Worm (Caenorhabditis elegans) whole organism, L2 larva: ENCODE results near the gene nas-24.

Experiments used
- nhr-25 ChIP-seq: fragments of 150-350 bp; sonication (generic microtip); optimal IDR thresholded peaks from 3 replicates; lab custom pipeline; 2014; ENCODE audit warnings: missing biosample characterization, missing genetic modification characterization
- ztf-1 ChIP-seq: fragments of 200-800 bp; sonication (Bioruptor generic); conservative IDR thresholded peaks from 2 replicates; pipeline ENCODE4 v1.3.6; 2022; ENCODE audit warnings: missing genetic modification characterization, missing compliant biosample characterization

DNA sequence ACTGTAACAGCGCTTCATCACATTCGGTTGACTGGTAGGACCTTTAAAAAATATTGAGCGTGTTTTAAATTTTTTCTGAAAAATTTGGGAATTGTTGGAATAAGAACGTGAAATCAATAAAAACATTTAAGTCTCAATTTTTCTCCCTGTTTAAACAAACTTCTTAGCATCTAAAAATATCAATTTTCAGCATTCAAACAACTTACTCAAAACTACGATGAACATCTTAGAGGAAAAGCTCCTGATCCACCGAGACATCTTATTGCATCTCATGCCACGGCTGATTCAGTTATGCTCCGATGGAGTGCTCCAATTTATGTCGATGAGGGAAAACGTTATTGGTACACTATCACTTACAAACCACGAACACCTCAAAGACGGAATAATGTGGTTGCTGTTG, 30.0 kb downstream of the nas-24 start:
- TF ChIP-seq nhr-25 (tag; lab: Kevin White, UChicago) = no peak
- TF ChIP-seq ztf-1 = no peak
